Fruit fly (Drosophila melanogaster) whole organism, pupa: ENCODE data around the gene hang.

Experiments used
- CG12605 ChIP-seq: fragments of 200-800 bp; sonication (Bioruptor generic); IDR thresholded peaks from 2 replicates; pipeline ENCODE4 v1.3.6; 2022; ENCODE audit warnings: missing biosample characterization, missing genetic modification characterization
- CG13204 ChIP-seq: fragments of 200-800 bp; sonication (Bioruptor generic); optimal IDR thresholded peaks from 2 replicates; lab custom pipeline; 2018; ENCODE audit warnings: missing biosample characterization, mild to moderate bottlenecking, missing genetic modification characterization, moderate library complexity
- CG14655 ChIP-seq: fragments of 200-800 bp; sonication (Bioruptor generic); optimal IDR thresholded peaks from 3 replicates; lab custom pipeline; 2017; ENCODE audit warnings: mild to moderate bottlenecking, missing biosample characterization, missing genetic modification reagents, missing genetic modification characterization
- CG15710 ChIP-seq: fragments of 200-800 bp; sonication (Bioruptor generic); optimal IDR thresholded peaks from 2 replicates; lab custom pipeline; 2018; ENCODE audit warnings: missing biosample characterization, mild to moderate bottlenecking, missing genetic modification characterization, moderate library complexity
- CG32121 ChIP-seq: fragments of 200-800 bp; sonication (Bioruptor generic); IDR thresholded peaks from 2 replicates; pipeline ENCODE4 v1.3.6; 2022; ENCODE audit warnings: missing biosample characterization, missing genetic modification characterization
- CG34367 ChIP-seq: fragments of 200-800 bp; sonication (Bioruptor generic); optimal IDR thresholded peaks from 2 replicates; lab custom pipeline; 2018; ENCODE audit warnings: missing biosample characterization, mild to moderate bottlenecking, missing genetic modification characterization
- CG4496 ChIP-seq: fragments of 200-800 bp; sonication (Bioruptor generic); IDR thresholded peaks from 3 replicates; pipeline ENCODE4 v1.3.6; 2022; ENCODE audit warnings: missing biosample characterization, missing genetic modification characterization
- CG8159 ChIP-seq: fragments of 200-800 bp; sonication (Bioruptor generic); optimal IDR thresholded peaks from 3 replicates; lab custom pipeline; 2018; ENCODE audit warnings: missing biosample characterization, mild to moderate bottlenecking, missing genetic modification characterization, moderate library complexity
- CG8301 ChIP-seq: fragments of 200-800 bp; sonication (Bioruptor generic); optimal IDR thresholded peaks from 2 replicates; lab custom pipeline; 2018; ENCODE audit warnings: missing biosample characterization, mild to moderate bottlenecking, missing genetic modification characterization
- EcR ChIP-seq: fragments of 200-800 bp; sonication (Bioruptor generic); optimal IDR thresholded peaks from 3 replicates; lab custom pipeline; 2019; ENCODE audit warnings: missing biosample characterization, missing genetic modification characterization, mild to moderate bottlenecking, moderate library complexity, missing genetic modification reagents
- Ets98B ChIP-seq: fragments of 200-800 bp; sonication (Bioruptor generic); IDR thresholded peaks from 2 replicates; pipeline ENCODE4 v1.3.6; 2022; ENCODE audit warnings: missing biosample characterization, missing genetic modification characterization
- Pif1A ChIP-seq: fragments of 200-800 bp; sonication (Bioruptor generic); optimal IDR thresholded peaks from 3 replicates; lab custom pipeline; 2016; ENCODE audit warnings: missing biosample characterization, missing genetic modification characterization
- Pif1B ChIP-seq: fragments of 200-800 bp; sonication (Bioruptor generic); optimal IDR thresholded peaks from 3 replicates; lab custom pipeline; 2016; ENCODE audit warnings: missing biosample characterization, missing genetic modification characterization
- Snoo ChIP-seq: fragments of 200-800 bp; sonication (Bioruptor generic); optimal IDR thresholded peaks from 3 replicates; lab custom pipeline; 2017; ENCODE audit warnings: missing biosample characterization, mild to moderate bottlenecking, missing genetic modification characterization, inconsistent platforms
- fd96Ca ChIP-seq: fragments of 200-800 bp; sonication (Bioruptor generic); IDR thresholded peaks from 3 replicates; pipeline ENCODE4 v1.3.6; 2022; ENCODE audit warnings: missing biosample characterization, missing genetic modification characterization
- gl ChIP-seq: fragments of 200-800 bp; sonication (Bioruptor generic); optimal IDR thresholded peaks from 2 replicates; lab custom pipeline; 2018; ENCODE audit warnings: missing biosample characterization, mild to moderate bottlenecking, missing genetic modification characterization
- rn ChIP-seq: fragments of 200-800 bp; sonication (Bioruptor generic); IDR thresholded peaks from 2 replicates; pipeline ENCODE4 v1.3.6; 2022; ENCODE audit warnings: missing biosample characterization, missing genetic modification characterization

hang gene

DNA sequence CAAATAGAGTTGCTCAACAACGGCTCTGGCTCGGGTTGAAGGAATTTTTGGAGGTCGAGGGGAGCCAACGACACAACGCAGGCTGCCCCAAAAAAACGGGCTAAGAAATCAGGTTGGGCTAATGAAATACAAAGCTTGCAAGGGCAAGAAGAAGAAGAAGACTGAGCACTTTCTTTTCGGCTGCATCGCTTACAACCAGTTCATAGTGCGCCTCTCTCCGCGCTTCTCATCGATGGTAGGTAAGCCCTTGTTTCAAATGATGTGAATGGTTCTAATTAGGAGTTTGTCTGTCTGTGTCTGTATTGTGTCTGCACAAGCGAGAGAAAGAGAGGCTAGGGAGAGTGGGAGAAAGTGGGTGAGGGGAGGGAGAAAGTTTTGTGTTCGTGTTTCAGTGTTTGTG is 34.0 kb downstream of the hang start:
- TF ChIP-seq gl (tag; lab: Kevin White, UChicago) (no peak), CG32121 (GFP tag; lab: Robert Waterston, UW) (no peak), Snoo (tag; lab: Kevin White, UChicago) (no peak), CG8301 (tag; lab: Kevin White, UChicago) (no peak), EcR (GFP tag; lab: Kevin White, UChicago) (no peak), CG15710 (tag; lab: Kevin White, UChicago) (no peak), CG12605 (GFP tag; lab: Robert Waterston, UW) (no peak), CG4496 (GFP tag; lab: Robert Waterston, UW) (no peak), fd96Ca (no peak), CG8159 (tag; lab: Kevin White, UChicago) (no peak), CG13204 (GFP tag; lab: Kevin White, UChicago) (no peak), Pif1A (GFP tag; lab: Kevin White, UChicago) (no peak), Pif1B (no peak), rn (GFP tag; lab: Robert Waterston, UW) (no peak)

- TF ChIP-seq rn (GFP tag; lab: Robert Waterston, UW) = no peak
- TF ChIP-seq Ets98B (GFP tag; lab: Robert Waterston, UW) = no peak
- no peak for TF ChIP-seq CG32121 (GFP tag; lab: Robert Waterston, UW)
- TF ChIP-seq Pif1B = no peak
- TF ChIP-seq CG4496 (GFP tag; lab: Robert Waterston, UW) = no peak
- TF ChIP-seq CG8159 (tag; lab: Kevin White, UChicago) = no peak
- peak; percentile 16 for TF ChIP-seq CG14655 (GFP tag; lab: Kevin White, UChicago)
Observed at dm6 chrX:16458551-16458950, 35.9 kb downstream of the hang start.

DNA sequence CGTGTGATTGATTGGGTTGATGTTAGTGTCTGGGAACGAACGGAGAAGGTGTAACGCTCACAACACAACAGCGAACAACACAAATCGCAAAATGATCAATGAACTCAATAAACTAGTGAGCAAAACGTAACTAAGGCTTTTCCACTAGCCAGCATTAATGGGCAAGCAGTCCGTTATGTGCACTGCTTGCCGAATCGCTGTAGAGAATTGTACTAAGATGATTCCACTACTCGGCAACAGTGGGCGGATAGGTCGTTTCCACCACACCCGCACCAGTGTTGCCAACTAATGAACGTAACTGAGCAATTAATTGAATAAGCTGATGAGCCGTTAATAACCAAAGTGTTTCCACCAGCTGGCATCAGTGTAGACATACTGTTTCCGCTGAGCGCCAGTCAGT is 61.9 kb downstream of the hang start:
- TF ChIP-seq CG14655 (GFP tag; lab: Kevin White, UChicago) (no peak), CG8301 (tag; lab: Kevin White, UChicago) (no peak), CG34367 (no peak), rn (GFP tag; lab: Robert Waterston, UW) (no peak), Pif1A (GFP tag; lab: Kevin White, UChicago) (no peak)
